Fruit fly (Drosophila melanogaster) whole organism, wandering third instar larva: Measurements from ENCODE around the gene CG15152.
A peak's percentile ranks its signal among the peaks of the same experiment; 100 is the strongest.

Experiments
- CG9705 ChIP-seq: fragments of 200-800 bp; sonication (Bioruptor generic); optimal IDR thresholded peaks from 2 replicates; lab custom pipeline; 2018; ENCODE audit warnings: missing biosample characterization, mild to moderate bottlenecking, missing genetic modification characterization
- Dfd ChIP-seq: fragments of >200 bp; optimal IDR thresholded peaks from 2 replicates; lab custom pipeline; 2017; ENCODE audit warnings: missing biosample characterization, missing genetic modification characterization
- Dif ChIP-seq: fragments of 200-275, 200-300 bp; sonication (Bioruptor generic); optimal IDR thresholded peaks from 2 replicates; lab custom pipeline; 2018; ENCODE audit warnings: missing biosample characterization, missing genetic modification characterization; ENCODE audit not compliant: partially characterized antibody
- GATAd ChIP-seq: sonication (Bioruptor generic); optimal IDR thresholded peaks from 2 replicates; lab custom pipeline; 2016; ENCODE audit warnings: missing biosample characterization, missing genetic modification characterization
- HLH106 ChIP-seq: fragments of 200-800 bp; optimal IDR thresholded peaks from 3 replicates; lab custom pipeline; 2019; ENCODE audit warnings: missing biosample characterization, mild to moderate bottlenecking, missing genetic modification characterization, moderate library complexity
- Hnf4 ChIP-seq: fragments of 200-800 bp; sonication (Bioruptor generic); optimal IDR thresholded peaks from 2 replicates; lab custom pipeline; 2016; ENCODE audit warnings: missing biosample characterization, mild to moderate bottlenecking, missing genetic modification characterization
- Hr78 ChIP-seq: fragments of >200 bp; optimal IDR thresholded peaks from 2 replicates; lab custom pipeline; 2017; ENCODE audit warnings: missing biosample characterization, missing genetic modification characterization
- Jra ChIP-seq: sonication (Bioruptor generic); optimal IDR thresholded peaks from 2 replicates; lab custom pipeline; 2016; ENCODE audit warnings: missing biosample characterization, missing genetic modification characterization
- Mio ChIP-seq: sonication (Bioruptor generic); optimal IDR thresholded peaks from 2 replicates; lab custom pipeline; 2016; ENCODE audit warnings: missing biosample characterization, missing genetic modification characterization
- Myc ChIP-seq: fragments of >200 bp; optimal IDR thresholded peaks from 2 replicates; lab custom pipeline; 2017
- Rel ChIP-seq, 2 experiments: fragments of 200-800 bp; sonication (Bioruptor generic) in 1 of 2; optimal IDR thresholded peaks; 2 replicates in 1 of 2; 3 replicates in 1 of 2; lab custom pipeline; 2016 to 2019; ENCODE audit warnings: mild to moderate bottlenecking in 2 of 2, missing biosample characterization in 2 of 2, missing genetic modification characterization in 2 of 2, moderate library complexity in 1 of 2
- Sp1 ChIP-seq: fragments of 200-800 bp; sonication (Bioruptor generic); optimal IDR thresholded peaks from 3 replicates; lab custom pipeline; 2019; ENCODE audit warnings: missing biosample characterization, mild to moderate bottlenecking, missing genetic modification characterization, moderate library complexity
- Vsx2 ChIP-seq: fragments of 200-300, 225-300 bp; sonication (Bioruptor generic); optimal IDR thresholded peaks from 2 replicates; lab custom pipeline; 2018; ENCODE audit warnings: missing biosample characterization, missing genetic modification characterization; ENCODE audit not compliant: partially characterized antibody
- brk ChIP-seq: fragments of 200-800 bp; sonication (Bioruptor generic); optimal IDR thresholded peaks from 2 replicates; lab custom pipeline; 2016; ENCODE audit warnings: missing biosample characterization, mild to moderate bottlenecking, missing genetic modification characterization
- dmrt93B ChIP-seq: fragments of 200-800 bp; sonication (Bioruptor generic); optimal IDR thresholded peaks from 2 replicates; lab custom pipeline; 2018; ENCODE audit warnings: missing biosample characterization, mild to moderate bottlenecking, missing genetic modification characterization
- foxo ChIP-seq, 2 experiments: fragments of 200-800 bp; sonication (Bioruptor generic); optimal IDR thresholded peaks; 2 replicates in 1 of 2; 3 replicates in 1 of 2; lab custom pipeline; 2016 to 2017; ENCODE audit warnings: missing biosample characterization in 2 of 2, missing genetic modification characterization in 2 of 2
- h ChIP-seq: fragments of 200-800 bp; sonication (Bioruptor generic); optimal IDR thresholded peaks from 3 replicates; lab custom pipeline; 2016; ENCODE audit warnings: missing biosample characterization, mild to moderate bottlenecking, missing genetic modification characterization
- lola ChIP-seq: fragments of >200 bp; optimal IDR thresholded peaks from 2 replicates; lab custom pipeline; 2017; ENCODE audit warnings: missing biosample characterization, missing genetic modification characterization
- psq ChIP-seq: fragments of 200-800 bp; sonication (Bioruptor generic); optimal IDR thresholded peaks from 3 replicates; lab custom pipeline; 2017; ENCODE audit warnings: missing biosample characterization, mild to moderate bottlenecking, missing genetic modification characterization, moderate library complexity
- rgr ChIP-seq: fragments of 200-800 bp; sonication (Bioruptor generic); optimal IDR thresholded peaks from 3 replicates; lab custom pipeline; 2016; ENCODE audit warnings: missing biosample characterization, mild to moderate bottlenecking, missing genetic modification characterization
- sage ChIP-seq: fragments of 200-800 bp; sonication (Bioruptor generic); optimal IDR thresholded peaks from 2 replicates; lab custom pipeline; 2016; ENCODE audit warnings: missing biosample characterization, mild to moderate bottlenecking, missing genetic modification characterization
- sv ChIP-seq: fragments of 200-800 bp; sonication (Bioruptor generic); optimal IDR thresholded peaks from 3 replicates; lab custom pipeline; 2016; ENCODE audit warnings: missing biosample characterization, missing genetic modification characterization
- tai ChIP-seq: sonication (Bioruptor generic); optimal IDR thresholded peaks from 2 replicates; lab custom pipeline; 2016; ENCODE audit warnings: missing biosample characterization, missing genetic modification characterization
- usp ChIP-seq: fragments of >200 bp; optimal IDR thresholded peaks from 2 replicates; lab custom pipeline; 2017; ENCODE audit warnings: missing biosample characterization, missing genetic modification characterization
- woc ChIP-seq: sonication (Bioruptor generic); optimal IDR thresholded peaks from 2 replicates; lab custom pipeline; 2016; ENCODE audit warnings: missing biosample characterization, mild to moderate bottlenecking, missing genetic modification characterization

Gene CG15152

dm6 chr2L:18121367-18122230, 7.3 kb downstream of the CG15152 start (continued):
- no peak for TF ChIP-seq Dif
- no peak for TF ChIP-seq usp (GFP tag; lab: Kevin White, UChicago)
- peak; percentile 64 for TF ChIP-seq brk (GFP tag; lab: Kevin White, UChicago)
- peak; percentile 68 for TF ChIP-seq Jra (GFP tag; lab: Kevin White, UChicago)
- no peak for TF ChIP-seq Mio
- no peak for TF ChIP-seq Dfd
- no peak for TF ChIP-seq sv (GFP tag; lab: Kevin White, UChicago)
- TF ChIP-seq Rel (GFP tag; optimal IDR thresholded peaks at IDR 0.05; lab: Kevin White, UChicago): peak; percentile 79
- TF ChIP-seq Rel (tag; optimal IDR thresholded peaks at IDR 0.05; lab: Kevin White, UChicago): peak; percentile 62
- no peak for TF ChIP-seq GATAd (GFP tag; lab: Kevin White, UChicago)
- TF ChIP-seq Vsx2 (GFP tag; lab: Kevin White, UChicago): no peak
- peak; percentile 75 for TF ChIP-seq Hnf4 (GFP tag; lab: Kevin White, UChicago)
- peak; percentile 31 for TF ChIP-seq tai (GFP tag; lab: Kevin White, UChicago)

- peak; percentile 46 for TF ChIP-seq HLH106 (tag; lab: Kevin White, UChicago)
- no peak for TF ChIP-seq tai (GFP tag; lab: Kevin White, UChicago)
- peak; percentile 10 for TF ChIP-seq rgr (GFP tag; lab: Kevin White, UChicago)
- peak; percentile 28 for TF ChIP-seq dmrt93B (GFP tag; lab: Kevin White, UChicago)
- TF ChIP-seq psq (GFP tag; lab: Kevin White, UChicago): peak; percentile 17
- peak; percentile 1 for TF ChIP-seq Sp1 (GFP tag; lab: Kevin White, UChicago)
- peak; percentile 9 for TF ChIP-seq sage (GFP tag; lab: Kevin White, UChicago)
- TF ChIP-seq foxo (GFP tag; optimal IDR thresholded peaks at IDR 0.05; lab: Kevin White, UChicago): no peak
- TF ChIP-seq Vsx2 (GFP tag; lab: Kevin White, UChicago): no peak
- TF ChIP-seq h: no peak
Observed at dm6 chr2L:18122231-18122551, 7.8 kb downstream of the CG15152 start.

DNA sequence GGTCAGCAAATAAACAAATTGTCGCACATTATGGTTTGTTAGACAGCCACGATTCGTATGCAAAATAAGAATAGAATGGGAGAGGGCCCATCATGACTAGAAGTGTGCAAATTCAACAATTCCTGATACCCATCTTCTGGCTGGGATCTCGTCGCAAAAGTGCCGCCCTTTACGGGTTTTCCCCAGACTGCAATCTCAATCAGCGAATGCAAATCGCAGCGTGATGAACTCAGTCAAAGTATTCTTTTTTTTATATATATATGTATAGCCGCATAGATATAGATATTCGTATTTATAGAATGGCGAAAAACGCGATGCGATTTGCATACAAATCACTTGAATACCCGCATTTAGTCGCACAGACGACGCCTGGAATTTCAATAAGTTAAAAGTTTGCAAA, 8.6 kb downstream of the CG15152 start:
- no peak for TF ChIP-seq Dfd
- TF ChIP-seq Rel (GFP tag; optimal IDR thresholded peaks at IDR 0.05; lab: Kevin White, UChicago): no peak
- peak; percentile 95 for TF ChIP-seq Rel (tag; optimal IDR thresholded peaks at IDR 0.05; lab: Kevin White, UChicago)
- TF ChIP-seq foxo (GFP tag; optimal IDR thresholded peaks at IDR 0.05; lab: Kevin White, UChicago): no peak

dm6 chr2L:18125649-18126048, 11.3 kb downstream of the CG15152 start, which contains the start of gene Grl36b:
TSS of gene Grl36b (minus strand) at chr2L:18125749.
- no peak for TF ChIP-seq Sp1 (GFP tag; lab: Kevin White, UChicago)
- no peak for TF ChIP-seq CG9705 (GFP tag; lab: Kevin White, UChicago)
- TF ChIP-seq Myc (lab: Kevin White, UChicago): no peak
- no peak for TF ChIP-seq usp (GFP tag; lab: Kevin White, UChicago)
- TF ChIP-seq brk (GFP tag; lab: Kevin White, UChicago): no peak
- TF ChIP-seq h: no peak
- no peak for TF ChIP-seq Rel (GFP tag; optimal IDR thresholded peaks at IDR 0.05; lab: Kevin White, UChicago)
- no peak for TF ChIP-seq Rel (tag; optimal IDR thresholded peaks at IDR 0.05; lab: Kevin White, UChicago)

DNA sequence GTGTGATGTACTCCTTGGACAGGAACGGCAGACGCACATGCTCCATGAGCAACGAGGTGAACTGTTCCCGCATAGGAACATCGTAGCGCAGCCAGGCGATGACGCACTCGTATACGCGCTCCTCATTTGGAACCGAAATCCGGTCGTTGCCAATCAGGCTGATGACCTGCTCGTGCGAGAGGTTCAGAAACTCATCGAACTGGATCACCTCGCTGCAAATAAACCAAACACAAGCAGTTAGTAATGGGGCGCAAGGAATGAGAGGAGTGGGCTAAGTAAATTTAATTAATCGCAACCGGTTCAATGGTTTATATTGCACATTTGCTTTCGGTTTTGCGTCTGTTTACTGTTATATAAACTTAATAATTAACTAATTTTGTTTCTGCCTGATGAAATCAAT, 20.3 kb downstream of the CG15152 start:
- no peak for TF ChIP-seq woc (GFP tag; lab: Kevin White, UChicago)
- no peak for TF ChIP-seq tai (GFP tag; lab: Kevin White, UChicago)
- TF ChIP-seq lola: no peak
- no peak for TF ChIP-seq brk (GFP tag; lab: Kevin White, UChicago)
- no peak for TF ChIP-seq Hr78 (GFP tag; lab: Kevin White, UChicago)
- no peak for TF ChIP-seq Dfd
- no peak for TF ChIP-seq Sp1 (GFP tag; lab: Kevin White, UChicago)
- no peak for TF ChIP-seq Vsx2 (GFP tag; lab: Kevin White, UChicago)
- no peak for TF ChIP-seq CG9705 (GFP tag; lab: Kevin White, UChicago)

DNA sequence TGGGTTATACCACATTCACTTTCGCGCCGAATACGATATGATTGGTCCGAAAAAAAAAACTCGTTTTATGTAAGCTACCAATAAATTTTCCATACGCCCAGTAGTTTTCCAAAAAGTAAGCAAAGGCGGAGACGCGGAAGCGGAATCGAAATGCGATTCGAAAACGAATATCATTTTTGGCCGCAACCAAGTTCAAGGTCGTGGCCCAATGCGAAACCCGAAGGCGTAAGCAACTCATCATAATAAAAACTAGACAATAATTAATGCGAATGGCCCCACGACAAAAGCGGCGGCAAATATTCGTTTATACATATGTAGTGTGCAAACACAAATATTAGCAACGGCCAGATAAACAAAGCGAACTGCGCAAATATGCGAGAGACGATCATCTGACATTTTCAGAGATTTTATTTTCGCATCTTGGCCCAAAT, 22.1 kb downstream of the CG15152 start:
- TF ChIP-seq sv (GFP tag; lab: Kevin White, UChicago): peak; percentile 2
- TF ChIP-seq rgr (GFP tag; lab: Kevin White, UChicago): no peak
- TF ChIP-seq, all 38 proteins: peak for 1
